Worm (Caenorhabditis elegans) whole organism, L4/young adult: ENCODE measurements around the gene mtq-2.

Experiments
- W03F9.2 ChIP-seq: fragments of 150-350 bp; optimal IDR thresholded peaks from 2 replicates; lab custom pipeline; 2014; ENCODE audit warnings: missing biosample characterization, missing genetic modification characterization
- dao-5 ChIP-seq: sonication (generic microtip); optimal IDR thresholded peaks from 2 replicates; lab custom pipeline; 2016; ENCODE audit warnings: missing genotype, missing genetic modification characterization, moderate library complexity, missing compliant biosample characterization
- him-1 ChIP-seq: sonication (generic microtip); optimal IDR thresholded peaks from 2 replicates; lab custom pipeline; 2016; ENCODE audit warnings: missing genotype, missing genetic modification reagents, missing genetic modification characterization, missing compliant biosample characterization

- TF ChIP-seq dao-5 (no peak), him-1 (no peak), W03F9.2 (tag; lab: Kevin White, UChicago) (no peak)
Measured at ce11 chrII:2206064-2206722, 16.9 kb upstream of the mtq-2 start.
